Worm (Caenorhabditis elegans) whole organism, late embryonic: ENCODE measurements around the gene slc-25A26.
A peak's percentile ranks its signal among the peaks of the same experiment; 100 is the strongest.

Source experiments
- C38D4.7 ChIP-seq: fragments of 200-800 bp; sonication (Bioruptor generic); optimal IDR thresholded peaks from 2 replicates; lab custom pipeline; 2018; ENCODE audit warnings: mild to moderate bottlenecking, missing genetic modification characterization, moderate library complexity, missing compliant biosample characterization
- K02D7.2 ChIP-seq: sonication (generic microtip); optimal IDR thresholded peaks from 2 replicates; lab custom pipeline; 2017; ENCODE audit warnings: mild to moderate bottlenecking, missing genetic modification characterization, missing compliant biosample characterization
- K09A11.1 ChIP-seq: sonication (generic microtip); optimal IDR thresholded peaks from 2 replicates; lab custom pipeline; 2017; ENCODE audit warnings: antibody characterized with exemption, mild to moderate bottlenecking, missing genetic modification characterization, missing compliant biosample characterization; ENCODE audit not compliant: insufficient read depth
- Y22D7AL.16 ChIP-seq: sonication (generic microtip); optimal IDR thresholded peaks from 2 replicates; lab custom pipeline; 2016; ENCODE audit warnings: missing genetic modification characterization, missing compliant biosample characterization
- ama-1 ChIP-seq: fragments of 150-350 bp; optimal IDR thresholded peaks from 2 replicates; lab custom pipeline; 2014
- ceh-14 ChIP-seq: sonication (generic microtip); optimal IDR thresholded peaks from 2 replicates; lab custom pipeline; 2016; ENCODE audit warnings: missing genotype, missing genetic modification characterization, missing compliant biosample characterization
- ceh-19 ChIP-seq: fragments of 200-800 bp; sonication (Bioruptor generic); optimal IDR thresholded peaks from 2 replicates; lab custom pipeline; 2018; ENCODE audit warnings: mild to moderate bottlenecking, missing genetic modification characterization, missing compliant biosample characterization
- ceh-2 ChIP-seq: sonication (generic microtip); optimal IDR thresholded peaks from 2 replicates; lab custom pipeline; 2016; ENCODE audit warnings: missing genotype, missing genetic modification characterization, missing compliant biosample characterization
- ceh-22 ChIP-seq: sonication (generic microtip); optimal IDR thresholded peaks from 2 replicates; lab custom pipeline; 2017; ENCODE audit warnings: missing biosample characterization, missing genetic modification characterization
- ceh-24 ChIP-seq: sonication (generic microtip); optimal IDR thresholded peaks from 2 replicates; lab custom pipeline; 2016; ENCODE audit warnings: mild to moderate bottlenecking, missing genetic modification characterization, missing compliant biosample characterization
- ceh-31 ChIP-seq: sonication (generic microtip); optimal IDR thresholded peaks from 2 replicates; lab custom pipeline; 2016; ENCODE audit warnings: missing genetic modification characterization, missing compliant biosample characterization
- ceh-34 ChIP-seq: sonication (generic microtip); optimal IDR thresholded peaks from 2 replicates; lab custom pipeline; 2016; ENCODE audit warnings: mild to moderate bottlenecking, missing genetic modification characterization, missing compliant biosample characterization
- ceh-48 ChIP-seq: sonication (generic microtip); optimal IDR thresholded peaks from 2 replicates; lab custom pipeline; 2016; ENCODE audit warnings: missing genetic modification characterization, inconsistent platforms, missing compliant biosample characterization
- ceh-9 ChIP-seq: sonication (generic microtip); optimal IDR thresholded peaks from 2 replicates; lab custom pipeline; 2016; ENCODE audit warnings: mild to moderate bottlenecking, missing genetic modification characterization, inconsistent platforms, missing compliant biosample characterization
- che-1 ChIP-seq: sonication (generic microtip); optimal IDR thresholded peaks from 2 replicates; lab custom pipeline; 2016; ENCODE audit warnings: mild to moderate bottlenecking, missing genetic modification characterization, missing compliant biosample characterization
- dmd-4 ChIP-seq: sonication (generic microtip); optimal IDR thresholded peaks from 2 replicates; lab custom pipeline; 2016; ENCODE audit warnings: borderline replicate concordance, missing genetic modification characterization, missing compliant biosample characterization
- dve-1 ChIP-seq: sonication (generic microtip); optimal IDR thresholded peaks from 2 replicates; lab custom pipeline; 2017; ENCODE audit warnings: antibody characterized with exemption, mild to moderate bottlenecking, missing genetic modification characterization, missing compliant biosample characterization
- elt-4 ChIP-seq: sonication (generic microtip); optimal IDR thresholded peaks from 2 replicates; lab custom pipeline; 2016; ENCODE audit warnings: missing genetic modification characterization, missing compliant biosample characterization
- ets-4 ChIP-seq: sonication (generic microtip); optimal IDR thresholded peaks from 2 replicates; lab custom pipeline; 2016; ENCODE audit warnings: missing genetic modification characterization, missing compliant biosample characterization
- fax-1 ChIP-seq: sonication (generic microtip); optimal IDR thresholded peaks from 2 replicates; lab custom pipeline; 2016; ENCODE audit warnings: missing genotype, missing genetic modification characterization, missing compliant biosample characterization
- fkh-10 ChIP-seq: fragments of 150-350 bp; optimal IDR thresholded peaks from 2 replicates; lab custom pipeline; 2014; ENCODE audit warnings: missing biosample characterization, missing genetic modification reagents, missing genetic modification characterization
- fkh-6 ChIP-seq: sonication (generic microtip); optimal IDR thresholded peaks from 2 replicates; lab custom pipeline; 2016; ENCODE audit warnings: missing genetic modification characterization, missing compliant biosample characterization
- gmeb-2 ChIP-seq: sonication (generic microtip); optimal IDR thresholded peaks from 2 replicates; lab custom pipeline; 2016; ENCODE audit warnings: missing genetic modification characterization, inconsistent platforms, missing compliant biosample characterization
- hlh-15 ChIP-seq: sonication (generic microtip); optimal IDR thresholded peaks from 2 replicates; lab custom pipeline; 2016; ENCODE audit warnings: missing genetic modification characterization, missing compliant biosample characterization
- hlh-30 ChIP-seq: sonication (generic microtip); optimal IDR thresholded peaks from 2 replicates; lab custom pipeline; 2017; ENCODE audit warnings: antibody characterized with exemption, missing genetic modification characterization, missing compliant biosample characterization; ENCODE audit not compliant: insufficient read depth
- hlh-6 ChIP-seq: sonication (generic microtip); optimal IDR thresholded peaks from 2 replicates; lab custom pipeline; 2016; ENCODE audit warnings: missing genotype, missing genetic modification characterization, missing compliant biosample characterization
- hlh-8 ChIP-seq: sonication (generic microtip); optimal IDR thresholded peaks from 2 replicates; lab custom pipeline; 2016; ENCODE audit warnings: missing genotype, missing genetic modification characterization, missing compliant biosample characterization
- lim-6 ChIP-seq: sonication (generic microtip); optimal IDR thresholded peaks from 2 replicates; lab custom pipeline; 2016; ENCODE audit warnings: missing genetic modification characterization, missing compliant biosample characterization
- madf-2 ChIP-seq: sonication (generic microtip); optimal IDR thresholded peaks from 2 replicates; lab custom pipeline; 2017; ENCODE audit warnings: missing genetic modification characterization, missing compliant biosample characterization
- mec-3 ChIP-seq: sonication (generic microtip); optimal IDR thresholded peaks from 2 replicates; lab custom pipeline; 2016; ENCODE audit warnings: borderline replicate concordance, missing genetic modification characterization, missing compliant biosample characterization
- nfya-1 ChIP-seq: sonication (generic microtip); optimal IDR thresholded peaks from 2 replicates; lab custom pipeline; 2017; ENCODE audit warnings: missing genetic modification characterization, mild to moderate bottlenecking, missing compliant biosample characterization, antibody characterized with exemption, moderate library complexity
- nhr-11 ChIP-seq: fragments of 150-350 bp; optimal IDR thresholded peaks from 2 replicates; lab custom pipeline; 2014; ENCODE audit warnings: missing biosample characterization, missing genetic modification characterization
- nhr-232 ChIP-seq: sonication (generic microtip); optimal IDR thresholded peaks from 2 replicates; lab custom pipeline; 2016; ENCODE audit warnings: missing genetic modification characterization, missing compliant biosample characterization
- npax-4 ChIP-seq: sonication (generic microtip); optimal IDR thresholded peaks from 2 replicates; lab custom pipeline; 2016; ENCODE audit warnings: missing genetic modification characterization, missing compliant biosample characterization
- odd-2 ChIP-seq: sonication (generic microtip); optimal IDR thresholded peaks from 2 replicates; lab custom pipeline; 2017; ENCODE audit warnings: antibody characterized with exemption, mild to moderate bottlenecking, missing genetic modification characterization, missing compliant biosample characterization
- pax-1 ChIP-seq: fragments of 150-350 bp; optimal IDR thresholded peaks from 2 replicates; lab custom pipeline; 2014; ENCODE audit warnings: missing biosample characterization, missing genetic modification characterization
- pha-2 ChIP-seq: sonication (generic microtip); optimal IDR thresholded peaks from 2 replicates; lab custom pipeline; 2017; ENCODE audit warnings: mild to moderate bottlenecking, missing genetic modification characterization, missing compliant biosample characterization
- pha-4 ChIP-seq: fragments of 150-350 bp; optimal IDR thresholded peaks from 2 replicates; lab custom pipeline; 2018; ENCODE audit warnings: missing biosample characterization, missing genetic modification reagents, missing genetic modification characterization
- rnt-1 ChIP-seq: sonication (generic microtip); optimal IDR thresholded peaks from 2 replicates; lab custom pipeline; 2016; ENCODE audit warnings: missing genetic modification characterization, missing compliant biosample characterization
- sox-2 ChIP-seq: fragments of 200-800 bp; sonication (Bioruptor generic); IDR thresholded peaks from 2 replicates; pipeline ENCODE4 v1.3.6; 2022; ENCODE audit warnings: missing genetic modification reagents, missing genetic modification characterization, missing compliant biosample characterization
- sox-4 ChIP-seq: sonication (generic microtip); optimal IDR thresholded peaks from 2 replicates; lab custom pipeline; 2017; ENCODE audit warnings: mild to moderate bottlenecking, missing genetic modification characterization, inconsistent platforms, missing compliant biosample characterization
- syd-9 ChIP-seq: sonication (generic microtip); optimal IDR thresholded peaks from 2 replicates; lab custom pipeline; 2016; ENCODE audit warnings: mild to moderate bottlenecking, missing genetic modification characterization, moderate library complexity, missing compliant biosample characterization
- tbx-7 ChIP-seq: sonication (generic microtip); optimal IDR thresholded peaks from 2 replicates; lab custom pipeline; 2016; ENCODE audit warnings: missing genotype, missing genetic modification characterization, missing compliant biosample characterization
- ttx-3 ChIP-seq: sonication (generic microtip); optimal IDR thresholded peaks from 2 replicates; lab custom pipeline; 2016; ENCODE audit warnings: missing genetic modification reagents, missing genetic modification characterization, missing compliant biosample characterization
- unc-55 ChIP-seq: sonication (generic microtip); optimal IDR thresholded peaks from 2 replicates; lab custom pipeline; 2017; ENCODE audit warnings: missing biosample characterization, missing genetic modification reagents, missing genetic modification characterization
- unc-86 ChIP-seq: sonication (generic microtip); optimal IDR thresholded peaks from 2 replicates; lab custom pipeline; 2016; ENCODE audit warnings: missing genetic modification characterization, missing compliant biosample characterization
- zip-5 ChIP-seq: sonication (generic microtip); optimal IDR thresholded peaks from 2 replicates; lab custom pipeline; 2016; ENCODE audit warnings: missing genetic modification characterization, missing compliant biosample characterization
- ztf-16 ChIP-seq: sonication (generic microtip); optimal IDR thresholded peaks from 2 replicates; lab custom pipeline; 2017; ENCODE audit warnings: missing genetic modification characterization, missing compliant biosample characterization

slc-25A26 gene

ce11 chrIV:8891131-8891530, 39.1 kb upstream of the slc-25A26 start, which contains the start of gene spr-2 (continued):
- TF ChIP-seq ceh-31 (tag; lab: Kevin White, UChicago) (peak; percentile 16), gmeb-2 (tag; lab: Kevin White, UChicago) (no peak), nhr-11 (tag; lab: Kevin White, UChicago) (no peak), elt-4 (tag; lab: Kevin White, UChicago) (no peak), hlh-30 (tag; lab: Kevin White, UChicago) (peak; percentile 21), ceh-34 (tag; lab: Kevin White, UChicago) (no peak), mec-3 (no peak), sox-4 (no peak), ceh-19 (GFP tag; lab: Kevin White, UChicago) (no peak), ama-1 (no peak), ceh-48 (no peak), madf-2 (no peak), fkh-6 (tag; lab: Kevin White, UChicago) (no peak), odd-2 (tag; lab: Kevin White, UChicago) (no peak), ceh-2 (tag; lab: Kevin White, UChicago) (no peak), nhr-232 (tag; lab: Kevin White, UChicago) (no peak), fax-1 (tag; lab: Kevin White, UChicago) (no peak), ztf-16 (tag; lab: Kevin White, UChicago) (no peak)
- TF ChIP-seq, all 69 proteins: peak for 7

- no peak for TF ChIP-seq nfya-1 (tag; lab: Kevin White, UChicago)
- no peak for TF ChIP-seq ztf-16 (tag; lab: Kevin White, UChicago)
- TF ChIP-seq ets-4 (tag; lab: Kevin White, UChicago): no peak
- no peak for TF ChIP-seq ttx-3 (tag; lab: Kevin White, UChicago)
- TF ChIP-seq ceh-31 (tag; lab: Kevin White, UChicago): no peak
- no peak for TF ChIP-seq ceh-9 (tag; lab: Kevin White, UChicago)
- no peak for TF ChIP-seq fkh-10 (GFP tag; lab: Kevin White, UChicago)
- no peak for TF ChIP-seq hlh-8 (tag; lab: Kevin White, UChicago)
- no peak for TF ChIP-seq sox-2
- TF ChIP-seq pha-4 (tag; lab: Kevin White, UChicago): no peak
- TF ChIP-seq madf-2: no peak
- no peak for TF ChIP-seq ceh-22
- TF ChIP-seq dmd-4 (tag; lab: Kevin White, UChicago): no peak
- no peak for TF ChIP-seq fkh-6 (tag; lab: Kevin White, UChicago)
- TF ChIP-seq C38D4.7 (GFP tag; lab: Kevin White, UChicago): no peak
- no peak for TF ChIP-seq Y22D7AL.16 (tag; lab: Kevin White, UChicago)
- no peak for TF ChIP-seq ceh-34 (tag; lab: Kevin White, UChicago)
- no peak for TF ChIP-seq tbx-7 (tag; lab: Kevin White, UChicago)
Measured at ce11 chrIV:8892558-8892957, 37.7 kb upstream of the slc-25A26 start, which contains the start of gene C27B7.2. TSS of gene C27B7.2 (plus strand) at chrIV:8892858.

- TF ChIP-seq rnt-1 (tag; lab: Kevin White, UChicago) (no peak), nfya-1 (tag; lab: Kevin White, UChicago) (peak; percentile 0), unc-86 (tag; lab: Kevin White, UChicago) (no peak), unc-55 (GFP tag; lab: Kevin White, UChicago) (peak; percentile 62), K02D7.2 (no peak), hlh-6 (tag; lab: Kevin White, UChicago) (no peak), K09A11.1 (no peak), sox-2 (no peak), npax-4 (no peak), pax-1 (tag; lab: Kevin White, UChicago) (peak; percentile 46), hlh-30 (tag; lab: Kevin White, UChicago) (peak; percentile 55), ceh-19 (GFP tag; lab: Kevin White, UChicago) (no peak), ama-1 (no peak), syd-9 (tag; lab: Kevin White, UChicago) (no peak), dve-1 (no peak), hlh-15 (tag; lab: Kevin White, UChicago) (no peak), ceh-14 (tag; lab: Kevin White, UChicago) (no peak), pha-4 (tag; lab: Kevin White, UChicago) (no peak), ceh-34 (tag; lab: Kevin White, UChicago) (no peak), Y22D7AL.16 (tag; lab: Kevin White, UChicago) (no peak), nhr-232 (tag; lab: Kevin White, UChicago) (no peak), pha-2 (tag; lab: Kevin White, UChicago) (no peak), mec-3 (no peak), ets-4 (tag; lab: Kevin White, UChicago) (no peak), zip-5 (tag; lab: Kevin White, UChicago) (no peak), lim-6 (no peak), che-1 (tag; lab: Kevin White, UChicago) (no peak), ceh-24 (tag; lab: Kevin White, UChicago) (no peak), ceh-31 (tag; lab: Kevin White, UChicago) (peak; percentile 40), fkh-10 (GFP tag; lab: Kevin White, UChicago) (no peak)
Measured at ce11 chrIV:8893746-8894145, 36.5 kb upstream of the slc-25A26 start, which contains the start of gene rad-54.L2. TSS of gene rad-54.L2 (plus strand) at chrIV:8894077.
